Worm (Caenorhabditis elegans) whole organism, L3 larva: ENCODE data around the gene T06A10.106.

Source experiments
- ceh-9 ChIP-seq: sonication (generic microtip); optimal IDR thresholded peaks from 2 replicates; lab custom pipeline; 2018; ENCODE audit warnings: missing biosample characterization, missing genetic modification characterization
- egl-5 ChIP-seq: fragments of 150-350 bp; optimal IDR thresholded peaks from 2 replicates; lab custom pipeline; 2017; ENCODE audit warnings: missing biosample characterization, missing genetic modification reagents, missing genetic modification characterization, inconsistent platforms
- fkh-10 ChIP-seq: sonication (generic microtip); optimal IDR thresholded peaks from 2 replicates; lab custom pipeline; 2017; ENCODE audit warnings: missing biosample characterization, missing genetic modification reagents, missing genetic modification characterization
- fkh-2 ChIP-seq: fragments of 150-350 bp; optimal IDR thresholded peaks from 2 replicates; lab custom pipeline; 2014; ENCODE audit warnings: missing biosample characterization, missing genetic modification reagents, missing genetic modification characterization
- jun-1 ChIP-seq: fragments of 150-350 bp; optimal IDR thresholded peaks from 2 replicates; lab custom pipeline; 2014; ENCODE audit warnings: missing biosample characterization, missing genetic modification reagents, missing genetic modification characterization
- lin-39 ChIP-seq: fragments of 150-350 bp; optimal IDR thresholded peaks from 2 replicates; lab custom pipeline; 2018; ENCODE audit warnings: missing biosample characterization, missing genetic modification reagents, missing genetic modification characterization
- nhr-11 ChIP-seq: fragments of 150-350 bp; optimal IDR thresholded peaks from 2 replicates; lab custom pipeline; 2014; ENCODE audit warnings: missing biosample characterization, missing genetic modification characterization
- nhr-23 ChIP-seq: fragments of 150-350 bp; optimal IDR thresholded peaks from 2 replicates; lab custom pipeline; 2014; ENCODE audit warnings: missing biosample characterization, missing genetic modification reagents, missing genetic modification characterization
- nhr-25 ChIP-seq: sonication (generic microtip); optimal IDR thresholded peaks from 2 replicates; lab custom pipeline; 2017; ENCODE audit warnings: missing biosample characterization, missing genetic modification characterization
- nhr-43 ChIP-seq: sonication (generic microtip); optimal IDR thresholded peaks from 2 replicates; lab custom pipeline; 2016; ENCODE audit warnings: mild to moderate bottlenecking, missing genetic modification characterization, missing compliant biosample characterization; ENCODE audit not compliant: poor library complexity, severe bottlenecking

The T06A10.106 gene

DNA sequence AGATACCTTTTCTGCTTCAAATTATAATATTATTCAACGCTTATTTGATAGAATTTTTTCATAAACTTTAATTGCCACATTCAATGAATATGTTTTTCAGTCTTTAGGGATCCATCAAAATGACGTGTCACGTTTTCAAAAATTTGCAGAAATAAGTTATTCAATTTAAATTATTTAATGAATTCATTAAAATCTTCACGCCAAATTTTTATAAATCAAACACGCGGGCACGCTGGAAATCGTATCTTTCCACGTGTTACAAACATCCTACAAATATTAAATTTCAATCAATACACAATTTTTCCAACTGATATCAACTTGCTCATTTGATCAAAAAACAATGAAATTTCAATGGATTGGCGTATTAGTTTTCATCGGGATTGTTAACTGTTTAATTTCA is 46.3 kb downstream of the T06A10.106 start, which contains the start of gene Y116A8A.4:
TSS of gene Y116A8A.4 (plus strand) at position 301 of the 400 bp plus-strand sequence.
- TF ChIP-seq nhr-23 (tag; lab: Kevin White, UChicago) (no peak), lin-39 (no peak), fkh-10 (no peak), fkh-2 (tag; lab: Kevin White, UChicago) (no peak), nhr-11 (tag; lab: Kevin White, UChicago) (no peak), egl-5 (no peak), nhr-25 (no peak), nhr-43 (tag; lab: Kevin White, UChicago) (no peak), ceh-9 (tag; lab: Kevin White, UChicago) (no peak), jun-1 (tag; lab: Kevin White, UChicago) (no peak)
